Worm (Caenorhabditis elegans) whole organism, mixed stage, embryonic: ENCODE data around the gene B0244.7.

Source experiments
- M03D4.4 ChIP-seq: sonication (generic microtip); optimal IDR thresholded peaks from 2 replicates; lab custom pipeline; 2017; ENCODE audit warnings: mild to moderate bottlenecking, missing genetic modification characterization, missing compliant biosample characterization
- bed-3 ChIP-seq: fragments of 200-800 bp; sonication (Bioruptor generic); optimal IDR thresholded peaks from 3 replicates; lab custom pipeline; 2018; ENCODE audit warnings: mild to moderate bottlenecking, missing genetic modification characterization, moderate library complexity, missing compliant biosample characterization
- ceh-39 ChIP-seq: fragments of 150-350 bp; optimal IDR thresholded peaks from 2 replicates; lab custom pipeline; 2014; ENCODE audit warnings: missing biosample characterization, missing genetic modification characterization
- ceh-43 ChIP-seq: fragments of 200-800 bp; sonication (Bioruptor generic); optimal IDR thresholded peaks from 2 replicates; lab custom pipeline; 2018; ENCODE audit warnings: mild to moderate bottlenecking, missing genetic modification characterization, moderate library complexity, missing compliant biosample characterization
- ceh-83 ChIP-seq: fragments of 200-800 bp; sonication (Bioruptor generic); optimal IDR thresholded peaks from 2 replicates; lab custom pipeline; 2018; ENCODE audit warnings: mild to moderate bottlenecking, missing genetic modification characterization, missing compliant biosample characterization
- ces-1 ChIP-seq: fragments of 150-350 bp; optimal IDR thresholded peaks from 2 replicates; lab custom pipeline; 2014; ENCODE audit warnings: missing biosample characterization, missing genetic modification reagents, missing genetic modification characterization
- cnd-1 ChIP-seq: fragments of 200-800 bp; sonication (Bioruptor generic); optimal IDR thresholded peaks from 2 replicates; lab custom pipeline; 2018; ENCODE audit warnings: mild to moderate bottlenecking, missing genetic modification characterization, missing compliant biosample characterization
- drap-1 ChIP-seq: fragments of 200-800 bp; sonication (Bioruptor generic); optimal IDR thresholded peaks from 3 replicates; lab custom pipeline; 2018; ENCODE audit warnings: mild to moderate bottlenecking, missing genetic modification characterization, missing compliant biosample characterization
- elt-1 ChIP-seq: sonication (generic microtip); optimal IDR thresholded peaks from 2 replicates; lab custom pipeline; 2017; ENCODE audit warnings: missing genetic modification characterization, mild to moderate bottlenecking, missing compliant biosample characterization, antibody characterized with exemption, moderate library complexity, borderline replicate concordance; ENCODE audit not compliant: insufficient read depth
- elt-3 ChIP-seq: fragments of 150-350 bp; optimal IDR thresholded peaks from 2 replicates; lab custom pipeline; 2014; ENCODE audit warnings: missing biosample characterization, missing genetic modification characterization
- flh-1 ChIP-seq: fragments of 200-800 bp; sonication (Bioruptor generic); optimal IDR thresholded peaks from 2 replicates; lab custom pipeline; 2018; ENCODE audit warnings: mild to moderate bottlenecking, missing genetic modification characterization, moderate library complexity, missing compliant biosample characterization
- ham-2 ChIP-seq: fragments of 200-800 bp; sonication (Bioruptor generic); optimal IDR thresholded peaks from 2 replicates; lab custom pipeline; 2018; ENCODE audit warnings: mild to moderate bottlenecking, missing genetic modification characterization, missing compliant biosample characterization
- hlh-1 ChIP-seq: fragments of 150-350 bp; optimal IDR thresholded peaks from 2 replicates; lab custom pipeline; 2014; ENCODE audit warnings: missing biosample characterization, missing genetic modification reagents, missing genetic modification characterization
- lin-13 ChIP-seq: fragments of 150-350 bp; optimal IDR thresholded peaks from 2 replicates; lab custom pipeline; 2014; ENCODE audit warnings: missing biosample characterization, missing genetic modification characterization
- lin-32 ChIP-seq: fragments of 200-800 bp; sonication (Bioruptor generic); optimal IDR thresholded peaks from 2 replicates; lab custom pipeline; 2018; ENCODE audit warnings: mild to moderate bottlenecking, missing genetic modification characterization, missing compliant biosample characterization
- lsy-2 ChIP-seq: fragments of 150-350 bp; optimal IDR thresholded peaks from 2 replicates; lab custom pipeline; 2014; ENCODE audit warnings: missing biosample characterization, missing genetic modification characterization
- mab-5 ChIP-seq: fragments of 150-350 bp; optimal IDR thresholded peaks from 2 replicates; lab custom pipeline; 2014; ENCODE audit warnings: missing biosample characterization, missing genetic modification characterization
- mep-1 ChIP-seq: fragments of 150-350 bp; optimal IDR thresholded peaks from 2 replicates; lab custom pipeline; 2017; ENCODE audit warnings: missing biosample characterization, missing genetic modification reagents, missing genetic modification characterization, inconsistent platforms
- mls-2 ChIP-seq: sonication (generic microtip); optimal IDR thresholded peaks from 2 replicates; lab custom pipeline; 2016; ENCODE audit warnings: mild to moderate bottlenecking, missing genetic modification characterization, moderate library complexity, missing compliant biosample characterization
- nhr-12 ChIP-seq: fragments of 150-350 bp; optimal IDR thresholded peaks from 2 replicates; lab custom pipeline; 2014; ENCODE audit warnings: missing biosample characterization, missing genetic modification characterization
- nhr-2 ChIP-seq: fragments of 150-350 bp; optimal IDR thresholded peaks from 2 replicates; lab custom pipeline; 2014; ENCODE audit warnings: missing biosample characterization, missing genetic modification characterization
- nhr-237 ChIP-seq: fragments of 150-350 bp; optimal IDR thresholded peaks from 2 replicates; lab custom pipeline; 2014; ENCODE audit warnings: missing biosample characterization, missing genetic modification characterization
- nhr-28 ChIP-seq: fragments of 150-350 bp; optimal IDR thresholded peaks from 2 replicates; lab custom pipeline; 2014; ENCODE audit warnings: missing biosample characterization, missing genetic modification characterization
- nhr-76 ChIP-seq: sonication (generic microtip); optimal IDR thresholded peaks from 2 replicates; lab custom pipeline; 2017; ENCODE audit warnings: missing biosample characterization, missing genetic modification characterization
- pha-4 ChIP-seq: fragments of 150-350 bp; optimal IDR thresholded peaks from 2 replicates; lab custom pipeline; 2018; ENCODE audit warnings: missing biosample characterization, missing genetic modification reagents, missing genetic modification characterization
- sem-2 ChIP-seq: fragments of 200-800 bp; sonication (Bioruptor generic); optimal IDR thresholded peaks from 2 replicates; lab custom pipeline; 2018; ENCODE audit warnings: mild to moderate bottlenecking, missing genetic modification characterization, missing compliant biosample characterization
- snpc-4 ChIP-seq: fragments of 150-350 bp; optimal IDR thresholded peaks from 2 replicates; lab custom pipeline; 2014; ENCODE audit warnings: missing biosample characterization, missing genetic modification characterization
- sptf-1 ChIP-seq: sonication (generic microtip); optimal IDR thresholded peaks from 2 replicates; lab custom pipeline; 2017; ENCODE audit warnings: mild to moderate bottlenecking, missing genetic modification characterization, moderate library complexity, missing compliant biosample characterization
- tbx-8 ChIP-seq: fragments of 200-800 bp; sonication (Bioruptor generic); optimal IDR thresholded peaks from 2 replicates; lab custom pipeline; 2018; ENCODE audit warnings: mild to moderate bottlenecking, missing genetic modification characterization, moderate library complexity, missing compliant biosample characterization
- unc-120 ChIP-seq: sonication (generic microtip); optimal IDR thresholded peaks from 2 replicates; lab custom pipeline; 2017; ENCODE audit warnings: missing genetic modification characterization, missing compliant biosample characterization; ENCODE audit not compliant: poor library complexity, severe bottlenecking
- unc-39 ChIP-seq: fragments of 150-350 bp; optimal IDR thresholded peaks from 2 replicates; lab custom pipeline; 2014; ENCODE audit warnings: missing biosample characterization, missing genetic modification characterization
- unc-62 ChIP-seq: fragments of 150-350 bp; optimal IDR thresholded peaks from 2 replicates; lab custom pipeline; 2014; ENCODE audit warnings: missing biosample characterization, missing genetic modification reagents, missing genetic modification characterization
- zip-8 ChIP-seq: fragments of 150-350 bp; optimal IDR thresholded peaks from 2 replicates; lab custom pipeline; 2014; ENCODE audit warnings: missing biosample characterization, missing genetic modification characterization
- ztf-11 ChIP-seq: fragments of 150-350 bp; optimal IDR thresholded peaks from 2 replicates; lab custom pipeline; 2014; ENCODE audit warnings: missing biosample characterization, missing genetic modification characterization

B0244.7 gene

ce11 chrIII:5714230-5714983 lies 16.9 kb upstream of the B0244.7 start, which contains the start of gene arf-1:
Gene arf-1 (plus strand): TSS chrIII:5714886.
- no peak for TF ChIP-seq ham-2
- TF ChIP-seq ceh-83, result no peak
- TF ChIP-seq unc-120 (tag; lab: Kevin White, UChicago), result no peak
- TF ChIP-seq drap-1, result no peak

- TF ChIP-seq pha-4 (tag; lab: Kevin White, UChicago) (no peak), mab-5 (tag; lab: Kevin White, UChicago) (no peak), cnd-1 (no peak), M03D4.4 (tag; lab: Kevin White, UChicago) (no peak), mep-1 (tag; lab: Kevin White, UChicago) (no peak), nhr-12 (tag; lab: Kevin White, UChicago) (no peak), ceh-39 (tag; lab: Kevin White, UChicago) (no peak), lsy-2 (no peak)
These were observed 16.3 kb upstream of the B0244.7 start for ce11 chrIII:5714984-5715454.

- TF ChIP-seq ham-2 (peak; percentile 91), bed-3 (no peak), ces-1 (GFP tag; lab: Kevin White, UChicago) (peak; percentile 80), mep-1 (tag; lab: Kevin White, UChicago) (peak; percentile 88), ztf-11 (peak; percentile 40), elt-3 (tag; lab: Kevin White, UChicago) (no peak), elt-1 (peak; percentile 41), nhr-2 (tag; lab: Kevin White, UChicago) (peak; percentile 3), lin-13 (peak; percentile 50), pha-4 (tag; lab: Kevin White, UChicago) (peak; percentile 78), drap-1 (peak; percentile 38), nhr-237 (peak; percentile 54), tbx-8 (GFP tag; lab: Kevin White, UChicago) (no peak), mls-2 (peak; percentile 33), ceh-39 (tag; lab: Kevin White, UChicago) (peak; percentile 48), nhr-28 (tag; lab: Kevin White, UChicago) (no peak), unc-62 (GFP tag; lab: Kevin White, UChicago) (peak; percentile 68), hlh-1 (peak; percentile 42), flh-1 (GFP tag; lab: Kevin White, UChicago) (no peak), mab-5 (tag; lab: Kevin White, UChicago) (no peak), lsy-2 (peak; percentile 53), unc-120 (tag; lab: Kevin White, UChicago) (peak; percentile 86), nhr-76 (tag; lab: Kevin White, UChicago) (no peak), zip-8 (peak; percentile 25), sptf-1 (peak; percentile 30), cnd-1 (no peak)
These were observed 15.8 kb upstream of the B0244.7 start for ce11 chrIII:5715467-5715866.

- TF ChIP-seq tbx-8 (GFP tag; lab: Kevin White, UChicago) (no peak), nhr-76 (tag; lab: Kevin White, UChicago) (no peak), nhr-237 (no peak), unc-39 (tag; lab: Kevin White, UChicago) (no peak), cnd-1 (no peak), zip-8 (no peak), elt-1 (no peak), unc-62 (GFP tag; lab: Kevin White, UChicago) (no peak), lsy-2 (no peak), ham-2 (no peak), flh-1 (GFP tag; lab: Kevin White, UChicago) (no peak), bed-3 (no peak)
These were observed 14.0 kb upstream of the B0244.7 start for ce11 chrIII:5717173-5717748.

ce11 chrIII:5718385-5718784 lies 12.9 kb upstream of the B0244.7 start:
- TF ChIP-seq nhr-2 (tag; lab: Kevin White, UChicago) (peak; percentile 91), unc-62 (GFP tag; lab: Kevin White, UChicago) (peak; percentile 23), nhr-237 (no peak), hlh-1 (no peak), bed-3 (no peak), zip-8 (peak; percentile 89), mls-2 (no peak), ham-2 (no peak), mep-1 (tag; lab: Kevin White, UChicago) (no peak), ceh-39 (tag; lab: Kevin White, UChicago) (peak; percentile 50), sptf-1 (no peak), ztf-11 (peak; percentile 6), elt-3 (tag; lab: Kevin White, UChicago) (no peak), elt-1 (no peak), lin-32 (no peak), nhr-12 (tag; lab: Kevin White, UChicago) (no peak), pha-4 (tag; lab: Kevin White, UChicago) (no peak), snpc-4 (tag; lab: Kevin White, UChicago) (no peak), nhr-28 (tag; lab: Kevin White, UChicago) (no peak), drap-1 (no peak), tbx-8 (GFP tag; lab: Kevin White, UChicago) (no peak), ceh-43 (GFP tag; lab: Kevin White, UChicago) (no peak), mab-5 (tag; lab: Kevin White, UChicago) (no peak), sem-2 (GFP tag; lab: Kevin White, UChicago) (no peak), M03D4.4 (tag; lab: Kevin White, UChicago) (no peak), nhr-76 (tag; lab: Kevin White, UChicago) (no peak), ces-1 (GFP tag; lab: Kevin White, UChicago) (peak; percentile 26), unc-39 (tag; lab: Kevin White, UChicago) (no peak), cnd-1 (no peak), lsy-2 (no peak), flh-1 (GFP tag; lab: Kevin White, UChicago) (no peak)
